Fruit fly (Drosophila melanogaster) whole organism, embryonic: Measurements from ENCODE around the gene Ndae1.

Source experiments
- Ada2b ChIP-seq: fragments of 200-800 bp; sonication (Bioruptor generic); IDR thresholded peaks from 2 replicates; pipeline ENCODE4 v1.3.6; 2022; ENCODE audit warnings: missing biosample characterization, missing genetic modification characterization
- Atf-2 ChIP-seq: fragments of 200-800 bp; sonication (Bioruptor generic); optimal IDR thresholded peaks from 2 replicates; lab custom pipeline; 2016; ENCODE audit warnings: missing biosample characterization, missing genetic modification characterization
- BtbVII ChIP-seq: fragments of 200-800 bp; sonication (Bioruptor generic); optimal IDR thresholded peaks from 3 replicates; lab custom pipeline; 2017; ENCODE audit warnings: missing biosample characterization, mild to moderate bottlenecking, missing genetic modification characterization
- CG11085 ChIP-seq: fragments of 200-800 bp; sonication (Bioruptor generic); IDR thresholded peaks from 2 replicates; pipeline ENCODE4 v1.3.6; 2022; ENCODE audit warnings: missing biosample characterization, missing genetic modification characterization
- CG12744 ChIP-seq: fragments of 200-800 bp; sonication (Bioruptor generic); optimal IDR thresholded peaks from 2 replicates; lab custom pipeline; 2016; ENCODE audit warnings: missing biosample characterization, missing genetic modification characterization
- CG15514 ChIP-seq: fragments of 200-800 bp; sonication (Bioruptor generic); optimal IDR thresholded peaks from 3 replicates; lab custom pipeline; 2017; ENCODE audit warnings: missing biosample characterization, missing genetic modification characterization, mild to moderate bottlenecking, moderate library complexity, missing genetic modification reagents
- CG1603 ChIP-seq: fragments of 200-800 bp; sonication (Bioruptor generic); optimal IDR thresholded peaks from 2 replicates; lab custom pipeline; 2019; ENCODE audit warnings: missing biosample characterization, mild to moderate bottlenecking, missing genetic modification characterization, moderate library complexity
- CG17568 ChIP-seq: fragments of 200-800 bp; sonication (Bioruptor generic); optimal IDR thresholded peaks from 2 replicates; lab custom pipeline; 2018; ENCODE audit warnings: missing biosample characterization, mild to moderate bottlenecking, missing genetic modification characterization, moderate library complexity
- CG18011 ChIP-seq: fragments of 200-800 bp; sonication (Bioruptor generic); optimal IDR thresholded peaks from 2 replicates; lab custom pipeline; 2017; ENCODE audit warnings: missing biosample characterization, missing genetic modification characterization, mild to moderate bottlenecking, moderate library complexity, missing genotype
- CG2202 ChIP-seq: fragments of 200-800 bp; sonication (Bioruptor generic); optimal IDR thresholded peaks from 2 replicates; lab custom pipeline; 2018; ENCODE audit warnings: missing biosample characterization, mild to moderate bottlenecking, missing genetic modification characterization
- CG2712 ChIP-seq: fragments of 200-800 bp; optimal IDR thresholded peaks from 3 replicates; lab custom pipeline; 2019; ENCODE audit warnings: missing biosample characterization, mild to moderate bottlenecking, missing genetic modification characterization, moderate library complexity
- CG32772 ChIP-seq: fragments of 200-800 bp; sonication (Bioruptor generic); IDR thresholded peaks from 2 replicates; pipeline ENCODE4 v1.3.6; 2022; ENCODE audit warnings: missing biosample characterization, missing genetic modification characterization
- CG33557 ChIP-seq: fragments of 200-800 bp; sonication (Bioruptor generic); optimal IDR thresholded peaks from 2 replicates; lab custom pipeline; 2019; ENCODE audit warnings: missing biosample characterization, mild to moderate bottlenecking, missing genetic modification characterization, moderate library complexity
- CG34224 ChIP-seq: fragments of 200-800 bp; sonication (Bioruptor generic); IDR thresholded peaks from 3 replicates; pipeline ENCODE4 v1.3.6; 2022; ENCODE audit warnings: missing biosample characterization, missing genetic modification characterization; ENCODE audit not compliant: partially characterized antibody
- CG6654 ChIP-seq: fragments of 200-800 bp; sonication (Bioruptor generic); optimal IDR thresholded peaks from 2 replicates; lab custom pipeline; 2017; ENCODE audit warnings: missing biosample characterization, mild to moderate bottlenecking, missing genetic modification characterization
- CG6791 ChIP-seq: fragments of 200-800 bp; sonication (Bioruptor generic); IDR thresholded peaks from 3 replicates; pipeline ENCODE4 v1.3.6; 2022; ENCODE audit warnings: missing biosample characterization, missing genetic modification characterization; ENCODE audit not compliant: partially characterized antibody
- CG8388 ChIP-seq: fragments of 200-800 bp; sonication (Bioruptor generic); optimal IDR thresholded peaks from 2 replicates; lab custom pipeline; 2019; ENCODE audit warnings: missing biosample characterization, mild to moderate bottlenecking, missing genetic modification characterization, moderate library complexity
- Fer1 ChIP-seq: fragments of 200-800 bp; sonication (Bioruptor generic); optimal IDR thresholded peaks from 2 replicates; lab custom pipeline; 2017; ENCODE audit warnings: missing biosample characterization, mild to moderate bottlenecking, missing genetic modification characterization
- Gsc ChIP-seq: fragments of 200-800 bp; sonication (Bioruptor generic); IDR thresholded peaks from 2 replicates; pipeline ENCODE4 v1.3.6; 2022; ENCODE audit warnings: missing biosample characterization, missing genetic modification characterization
- Hr39 ChIP-seq: fragments of >200 bp; optimal IDR thresholded peaks from 2 replicates; lab custom pipeline; 2017
- Kr ChIP-seq: fragments of 200-800 bp; sonication (Bioruptor generic); optimal IDR thresholded peaks from 2 replicates; lab custom pipeline; 2017; ENCODE audit warnings: missing biosample characterization, mild to moderate bottlenecking, missing genetic modification characterization
- Lhr ChIP-seq: fragments of 200-800 bp; sonication (Bioruptor generic); optimal IDR thresholded peaks from 3 replicates; lab custom pipeline; 2017; ENCODE audit warnings: mild to moderate bottlenecking, missing biosample characterization, missing genetic modification reagents, missing genetic modification characterization
- Max ChIP-seq: fragments of 200-800 bp; sonication (Bioruptor generic); optimal IDR thresholded peaks from 2 replicates; lab custom pipeline; 2016; ENCODE audit warnings: missing biosample characterization, mild to moderate bottlenecking, missing genetic modification characterization
- Sin3A ChIP-seq: fragments of >200 bp; optimal IDR thresholded peaks from 2 replicates; lab custom pipeline; 2018
- Sry-β ChIP-seq: fragments of 200-800 bp; sonication (Bioruptor generic); optimal IDR thresholded peaks from 2 replicates; lab custom pipeline; 2018; ENCODE audit warnings: missing biosample characterization, mild to moderate bottlenecking, missing genetic modification characterization, moderate library complexity
- Xbp1 ChIP-seq: fragments of 200-800 bp; sonication (Bioruptor generic); optimal IDR thresholded peaks from 3 replicates; lab custom pipeline; 2016; ENCODE audit warnings: missing biosample characterization, mild to moderate bottlenecking, missing genetic modification characterization
- bbx ChIP-seq: fragments of 200-800 bp; sonication (Bioruptor generic); IDR thresholded peaks from 2 replicates; pipeline ENCODE4 v1.3.6; 2022; ENCODE audit warnings: missing biosample characterization, missing genetic modification characterization; ENCODE audit not compliant: partially characterized antibody
- cato ChIP-seq: fragments of 200-800 bp; sonication (Bioruptor generic); optimal IDR thresholded peaks from 2 replicates; lab custom pipeline; 2016; ENCODE audit warnings: missing biosample characterization, missing genetic modification characterization, borderline replicate concordance
- cg ChIP-seq: fragments of 200-800 bp; sonication (Bioruptor generic); optimal IDR thresholded peaks from 3 replicates; lab custom pipeline; 2019; ENCODE audit warnings: missing biosample characterization, mild to moderate bottlenecking, missing genetic modification characterization, moderate library complexity
- chn ChIP-seq: fragments of 200-800 bp; sonication (Bioruptor generic); optimal IDR thresholded peaks from 2 replicates; lab custom pipeline; 2016; ENCODE audit warnings: missing biosample characterization, missing genetic modification characterization
- dmrt99B ChIP-seq: fragments of 200-800 bp; sonication (Bioruptor generic); optimal IDR thresholded peaks from 2 replicates; lab custom pipeline; 2018; ENCODE audit warnings: missing biosample characterization, mild to moderate bottlenecking, missing genetic modification characterization, moderate library complexity
- dpn ChIP-seq, 2 experiments: fragments of 200-800 bp; sonication (Bioruptor generic); optimal IDR thresholded peaks; 3 replicates each; lab custom pipeline; 2016; ENCODE audit warnings: missing biosample characterization in 2 of 2, missing genetic modification characterization in 2 of 2
- eyg ChIP-seq: fragments of 200-800 bp; sonication (Bioruptor generic); optimal IDR thresholded peaks from 3 replicates; lab custom pipeline; 2016; ENCODE audit warnings: missing biosample characterization, missing genetic modification characterization
- gcm2 ChIP-seq: fragments of 200-800 bp; sonication (Bioruptor generic); optimal IDR thresholded peaks from 2 replicates; lab custom pipeline; 2016; ENCODE audit warnings: missing biosample characterization, missing genetic modification characterization
- grau ChIP-seq: fragments of 200-800 bp; optimal IDR thresholded peaks from 3 replicates; lab custom pipeline; 2019; ENCODE audit warnings: missing biosample characterization, mild to moderate bottlenecking, missing genetic modification characterization, moderate library complexity
- her ChIP-seq: fragments of 200-800 bp; sonication (Bioruptor generic); optimal IDR thresholded peaks from 2 replicates; lab custom pipeline; 2016; ENCODE audit warnings: missing biosample characterization, missing genetic modification characterization
- jing ChIP-seq: fragments of 200-800 bp; sonication (Bioruptor generic); optimal IDR thresholded peaks from 2 replicates; lab custom pipeline; 2018; ENCODE audit warnings: missing biosample characterization, mild to moderate bottlenecking, missing genetic modification characterization
- jumu ChIP-seq: fragments of 200-800 bp; sonication (Bioruptor generic); optimal IDR thresholded peaks from 3 replicates; lab custom pipeline; 2016; ENCODE audit warnings: missing biosample characterization, missing genetic modification characterization
- lmd ChIP-seq: fragments of 200-800 bp; sonication (Bioruptor generic); IDR thresholded peaks from 2 replicates; pipeline ENCODE4 v1.3.6; 2022; ENCODE audit warnings: missing biosample characterization, missing genetic modification characterization
- luna ChIP-seq: fragments of 200-800 bp; sonication (Bioruptor generic); optimal IDR thresholded peaks from 2 replicates; lab custom pipeline; 2016; ENCODE audit warnings: missing biosample characterization, missing genetic modification characterization
- mirr ChIP-seq: fragments of 200-800 bp; sonication (Bioruptor generic); optimal IDR thresholded peaks from 3 replicates; lab custom pipeline; 2018; ENCODE audit warnings: missing biosample characterization, mild to moderate bottlenecking, missing genetic modification characterization
- nom ChIP-seq: fragments of 200-800 bp; sonication (Bioruptor generic); optimal IDR thresholded peaks from 2 replicates; lab custom pipeline; 2017; ENCODE audit warnings: missing biosample characterization, missing genetic modification characterization, mild to moderate bottlenecking, moderate library complexity, missing genetic modification reagents
- sc ChIP-seq, 3 experiments: fragments of >200 bp in 2 of 3; fragments of 200-800 bp in 1 of 3; sonication (Bioruptor generic) in 1 of 3; optimal IDR thresholded peaks; 2 replicates in 2 of 3; 3 replicates in 1 of 3; lab custom pipeline; 2017; ENCODE audit warnings: mild to moderate bottlenecking in 1 of 3, missing biosample characterization in 1 of 3, missing genetic modification characterization in 1 of 3, missing genetic modification reagents in 1 of 3
- scrt ChIP-seq: fragments of 200-800 bp; sonication (Bioruptor generic); optimal IDR thresholded peaks from 2 replicates; lab custom pipeline; 2018; ENCODE audit warnings: missing biosample characterization, mild to moderate bottlenecking, missing genetic modification characterization, moderate library complexity
- sqz ChIP-seq: fragments of 200-800 bp; sonication (Bioruptor generic); optimal IDR thresholded peaks from 3 replicates; lab custom pipeline; 2018; ENCODE audit warnings: missing biosample characterization, mild to moderate bottlenecking, missing genetic modification characterization
- tio ChIP-seq: fragments of 200-800 bp; sonication (Bioruptor generic); optimal IDR thresholded peaks from 2 replicates; lab custom pipeline; 2017; ENCODE audit warnings: missing biosample characterization, missing genetic modification characterization, inconsistent platforms
- trem ChIP-seq: fragments of 200-800 bp; optimal IDR thresholded peaks from 3 replicates; lab custom pipeline; 2019; ENCODE audit warnings: missing biosample characterization, mild to moderate bottlenecking, missing genetic modification characterization, moderate library complexity
- unc-4 ChIP-seq: fragments of 200-800 bp; sonication (Bioruptor generic); IDR thresholded peaks from 2 replicates; pipeline ENCODE4 v1.3.6; 2022; ENCODE audit warnings: missing biosample characterization, missing genetic modification characterization; ENCODE audit not compliant: partially characterized antibody
- wek ChIP-seq: fragments of 200-800 bp; sonication (Bioruptor generic); optimal IDR thresholded peaks from 3 replicates; lab custom pipeline; 2018; ENCODE audit warnings: missing biosample characterization, mild to moderate bottlenecking, missing genetic modification characterization, moderate library complexity
- yki ChIP-seq: fragments of >200 bp; optimal IDR thresholded peaks from 3 replicates; lab custom pipeline; 2018

Ndae1 gene

DNA sequence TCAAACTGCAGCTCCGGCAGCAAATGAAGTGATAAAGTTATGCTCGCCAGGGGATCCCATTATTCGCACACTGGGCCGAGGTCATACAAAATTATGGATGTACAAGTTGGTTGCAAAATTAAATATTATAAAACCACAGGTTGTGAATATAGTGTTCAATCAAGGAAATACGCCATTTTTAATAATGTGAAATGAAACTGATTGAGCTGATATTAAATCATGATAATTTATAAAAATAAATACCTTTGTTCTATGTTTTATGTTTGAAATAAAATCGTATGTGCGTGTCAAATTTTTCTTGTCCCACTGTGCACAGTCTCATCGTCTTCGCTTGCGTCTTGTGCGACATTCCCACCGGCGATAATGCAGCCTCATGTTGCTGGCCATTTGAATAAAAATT, 46.8 kb upstream of the Ndae1 start (continued):
- peak; percentile 77 for TF ChIP-seq trem (tag; lab: Kevin White, UChicago)
- TF ChIP-seq CG2712, result peak; percentile 92
- peak; percentile 79 for TF ChIP-seq grau (tag; lab: Kevin White, UChicago)
- no peak for TF ChIP-seq Hr39 (lab: Kevin White, UChicago)
- no peak for TF ChIP-seq CG11085
- TF ChIP-seq Ada2b (GFP tag; lab: Robert Waterston, UW), result peak; percentile 55
- TF ChIP-seq jing, result peak; percentile 77
- peak; percentile 40 for TF ChIP-seq Max (GFP tag; lab: Kevin White, UChicago)
- no peak for TF ChIP-seq unc-4 (GFP tag; lab: Robert Waterston, UW)
- TF ChIP-seq BtbVII (GFP tag; lab: Kevin White, UChicago), result peak; percentile 33
- peak; percentile 57 for TF ChIP-seq Lhr
- peak; percentile 50 for TF ChIP-seq CG6654
- TF ChIP-seq Xbp1, result peak; percentile 69
- no peak for TF ChIP-seq eyg (GFP tag; lab: Kevin White, UChicago)
- peak; percentile 72 for TF ChIP-seq lmd (GFP tag; lab: Robert Waterston, UW)
- peak; percentile 58 for TF ChIP-seq CG17568 (GFP tag; lab: Kevin White, UChicago)
- TF ChIP-seq Fer1 (GFP tag; lab: Kevin White, UChicago), result no peak
- TF ChIP-seq CG15514 (GFP tag; lab: Kevin White, UChicago), result no peak
- TF ChIP-seq sc (optimal IDR thresholded peaks at IDR 0.05; lab: Kevin White, UChicago), result no peak
- peak; percentile 66 for TF ChIP-seq sc (GFP tag; optimal IDR thresholded peaks at IDR 0.05; lab: Kevin White, UChicago)
- no peak for TF ChIP-seq her
- TF ChIP-seq nom (GFP tag; lab: Kevin White, UChicago), result no peak
- TF ChIP-seq Kr (GFP tag; lab: Kevin White, UChicago), result no peak
- no peak for TF ChIP-seq mirr
- peak; percentile 54 to 69 for TF ChIP-seq dpn (GFP tag; optimal IDR thresholded peaks at IDR 0.05; lab: Kevin White, UChicago)
- TF ChIP-seq Gsc (GFP tag; lab: Robert Waterston, UW), result peak; percentile 43; the same call in 1 of the 2 replicates
- peak; percentile 44 for TF ChIP-seq jumu (GFP tag; lab: Kevin White, UChicago)
- TF ChIP-seq gcm2, result peak; percentile 19
- TF ChIP-seq CG1603 (tag; lab: Kevin White, UChicago), result peak; percentile 72
- no peak for TF ChIP-seq luna (GFP tag; lab: Kevin White, UChicago)
- peak; percentile 85 for TF ChIP-seq CG8388
- TF ChIP-seq tio (GFP tag; lab: Kevin White, UChicago), result peak; percentile 70
- no peak for TF ChIP-seq CG12744
- TF ChIP-seq wek (GFP tag; lab: Kevin White, UChicago), result peak; percentile 29
- no peak for TF ChIP-seq Sin3A (lab: Kevin White, UChicago)
- TF ChIP-seq CG18011 (GFP tag; lab: Kevin White, UChicago), result no peak
- peak; percentile 89 for TF ChIP-seq dmrt99B (tag; lab: Kevin White, UChicago)
- peak; percentile 43 for TF ChIP-seq chn (GFP tag; lab: Kevin White, UChicago)
- no peak for TF ChIP-seq CG34224
- no peak for TF ChIP-seq scrt
- TF ChIP-seq Sry-β (GFP tag; lab: Kevin White, UChicago), result peak; percentile 13
- TF ChIP-seq CG33557 (GFP tag; lab: Kevin White, UChicago), result peak; percentile 87
- TF ChIP-seq cato (GFP tag; lab: Kevin White, UChicago), result peak; percentile 57
- TF ChIP-seq CG32772 (GFP tag; lab: Robert Waterston, UW), result peak; percentile 63; the same call in 1 of the 2 replicates
- no peak for TF ChIP-seq yki (lab: Kevin White, UChicago)
- no peak for TF ChIP-seq bbx
- peak; percentile 17 for TF ChIP-seq sqz (GFP tag; lab: Kevin White, UChicago)
- no peak for TF ChIP-seq CG6791
- TF ChIP-seq CG2202 (tag; lab: Kevin White, UChicago), result peak; percentile 78
- TF ChIP-seq cg, result no peak
- TF ChIP-seq Atf-2 (GFP tag; lab: Kevin White, UChicago), result peak; percentile 57
